Worm (Caenorhabditis elegans) whole organism, L4/young adult: ENCODE data around the gene cnd-1.

Experiments
- W03F9.2 ChIP-seq: fragments of 150-350 bp; optimal IDR thresholded peaks from 2 replicates; lab custom pipeline; 2014; ENCODE audit warnings: missing biosample characterization, missing genetic modification characterization
- dao-5 ChIP-seq: sonication (generic microtip); optimal IDR thresholded peaks from 2 replicates; lab custom pipeline; 2016; ENCODE audit warnings: missing genotype, missing genetic modification characterization, moderate library complexity, missing compliant biosample characterization
- him-1 ChIP-seq: sonication (generic microtip); optimal IDR thresholded peaks from 2 replicates; lab custom pipeline; 2016; ENCODE audit warnings: missing genotype, missing genetic modification reagents, missing genetic modification characterization, missing compliant biosample characterization

The cnd-1 gene

ce11 chrIII:5228839-5229238 lies 15.6 kb downstream of the cnd-1 start:
- TF ChIP-seq W03F9.2 (tag; lab: Kevin White, UChicago), result no peak
- TF ChIP-seq dao-5, result no peak
- TF ChIP-seq him-1 (tag; lab: Kevin White, UChicago), result no peak

- TF ChIP-seq dao-5, result no peak
- peak; percentile 7 for TF ChIP-seq him-1 (tag; lab: Kevin White, UChicago)
- TF ChIP-seq W03F9.2 (tag; lab: Kevin White, UChicago), result peak; percentile 89
Observed at ce11 chrIII:5227831-5228467, 16.5 kb downstream of the cnd-1 start, which contains the start of the genes C34E10.12, C34E10.10 and atp-2. TSS of gene C34E10.12 (minus strand) at chrIII:5227881. TSS of gene C34E10.10 (minus strand) at chrIII:5227884. TSS of gene atp-2 (plus strand) at chrIII:5228417.

DNA sequence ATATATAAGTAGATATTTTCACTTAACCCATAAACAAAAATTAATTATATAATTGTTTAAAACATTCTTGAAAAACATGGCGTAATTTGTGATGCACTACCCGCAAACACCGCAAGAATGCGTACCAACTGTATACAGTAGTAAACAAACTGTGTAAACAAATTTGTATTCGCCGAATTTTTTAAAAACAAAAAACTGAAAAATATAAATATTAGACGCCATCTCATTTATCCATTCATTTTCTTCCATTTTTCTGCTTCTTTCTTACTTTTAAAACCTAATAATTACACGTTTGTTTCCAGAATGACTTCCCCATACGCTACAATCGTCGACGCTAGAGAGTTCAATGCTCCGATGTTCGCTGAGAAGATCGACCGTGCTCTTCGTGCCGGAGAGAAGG lies 19.1 kb downstream of the cnd-1 start, which contains the start of gene nex-1:
Gene nex-1, plus strand, starts transcription at position 301 of the 400 bp plus-strand sequence.
- TF ChIP-seq W03F9.2 (tag; lab: Kevin White, UChicago), result peak; percentile 17
- no peak for TF ChIP-seq dao-5
- no peak for TF ChIP-seq him-1 (tag; lab: Kevin White, UChicago)

DNA sequence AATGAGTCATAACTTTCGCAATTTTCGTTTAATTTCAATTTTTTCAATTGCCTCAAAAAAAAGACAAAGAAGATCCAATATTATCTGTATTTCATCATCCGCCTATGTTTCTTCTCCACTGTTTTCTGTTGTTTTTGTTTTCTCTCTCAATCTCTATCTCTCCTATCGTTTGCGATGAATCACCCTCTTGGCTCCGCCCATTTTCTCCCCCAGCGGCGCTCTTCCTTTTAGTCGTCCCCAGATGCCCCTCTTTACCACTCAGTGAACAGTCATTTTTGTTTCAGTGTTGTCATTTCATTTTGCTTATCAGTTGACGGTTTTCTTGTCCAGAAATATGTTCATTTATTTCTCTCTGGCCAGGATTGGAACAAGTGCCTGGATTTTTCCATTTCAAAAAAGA lies 19.5 kb downstream of the cnd-1 start:
- TF ChIP-seq W03F9.2 (tag; lab: Kevin White, UChicago) (no peak), him-1 (tag; lab: Kevin White, UChicago) (no peak), dao-5 (no peak)

DNA sequence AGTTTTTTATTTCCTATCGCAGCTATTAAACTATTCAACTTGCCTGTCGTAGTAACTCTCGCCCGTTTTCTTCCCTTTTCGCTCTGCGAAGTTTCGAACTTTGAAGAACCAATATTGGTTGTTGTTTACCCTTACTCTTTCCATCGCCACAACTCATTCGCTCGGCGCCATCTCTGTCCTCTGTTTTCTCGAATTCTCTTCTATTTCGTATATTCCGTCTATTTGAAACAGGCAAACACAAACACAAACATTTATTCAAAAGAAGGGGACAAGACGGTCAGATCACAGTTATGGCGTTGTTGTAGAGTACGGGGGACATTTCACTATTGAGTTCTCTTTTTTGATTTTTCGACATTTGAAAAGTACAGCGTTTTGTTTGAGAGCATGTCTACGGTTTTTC lies 21.7 kb downstream of the cnd-1 start:
- TF ChIP-seq W03F9.2 (tag; lab: Kevin White, UChicago) (no peak), dao-5 (no peak), him-1 (tag; lab: Kevin White, UChicago) (no peak)

DNA sequence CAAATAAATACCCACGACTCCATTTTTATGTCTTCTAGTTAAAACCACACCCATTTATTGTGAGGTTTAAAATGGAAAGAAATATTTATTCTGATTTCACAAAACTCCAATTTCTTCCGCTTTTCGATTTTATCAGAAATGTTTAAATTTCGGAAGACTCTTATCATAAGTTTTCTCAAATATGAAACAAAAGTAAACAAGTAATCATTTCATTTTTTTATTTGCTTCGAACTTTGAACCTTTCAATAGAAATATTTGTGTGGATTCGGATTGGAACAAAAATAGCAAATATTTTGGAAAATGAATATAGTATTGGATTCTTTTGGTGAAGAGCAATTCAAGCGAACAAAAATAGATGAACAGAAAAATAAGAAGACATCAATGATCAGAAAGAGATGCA lies 22.6 kb downstream of the cnd-1 start:
- TF ChIP-seq W03F9.2 (tag; lab: Kevin White, UChicago) (no peak), dao-5 (no peak), him-1 (tag; lab: Kevin White, UChicago) (no peak)

- TF ChIP-seq dao-5, result no peak
- TF ChIP-seq W03F9.2 (tag; lab: Kevin White, UChicago), result no peak
- no peak for TF ChIP-seq him-1 (tag; lab: Kevin White, UChicago)
Observed at ce11 chrIII:5218687-5219086, 25.8 kb downstream of the cnd-1 start, which contains the start of gene ZC155.2. TSS of gene ZC155.2 (plus strand) at chrIII:5218987.

DNA sequence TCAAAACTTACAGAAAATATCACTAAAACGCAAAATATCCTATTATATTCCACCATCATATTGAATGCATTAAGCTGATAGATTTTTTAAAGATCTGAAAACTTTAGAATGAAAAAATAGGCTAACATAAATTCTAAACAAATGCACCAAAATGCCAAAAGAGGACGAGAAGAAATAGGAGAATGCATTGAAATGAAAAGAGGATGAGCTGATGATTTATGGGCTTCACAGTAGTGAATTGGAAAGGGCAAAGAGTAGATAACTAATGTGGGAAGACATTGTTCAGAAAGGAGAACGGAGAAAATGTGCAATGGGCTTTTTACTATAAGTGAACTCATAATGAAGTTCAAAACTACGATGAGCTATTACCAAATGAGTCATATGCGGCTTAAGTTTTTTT lies 26.9 kb downstream of the cnd-1 start, which contains the start of gene cutl-19:
Gene cutl-19, minus strand, starts transcription at position 101 of the 400 bp plus-strand sequence.
- TF ChIP-seq him-1 (tag; lab: Kevin White, UChicago) (no peak), W03F9.2 (tag; lab: Kevin White, UChicago) (no peak), dao-5 (no peak)

DNA sequence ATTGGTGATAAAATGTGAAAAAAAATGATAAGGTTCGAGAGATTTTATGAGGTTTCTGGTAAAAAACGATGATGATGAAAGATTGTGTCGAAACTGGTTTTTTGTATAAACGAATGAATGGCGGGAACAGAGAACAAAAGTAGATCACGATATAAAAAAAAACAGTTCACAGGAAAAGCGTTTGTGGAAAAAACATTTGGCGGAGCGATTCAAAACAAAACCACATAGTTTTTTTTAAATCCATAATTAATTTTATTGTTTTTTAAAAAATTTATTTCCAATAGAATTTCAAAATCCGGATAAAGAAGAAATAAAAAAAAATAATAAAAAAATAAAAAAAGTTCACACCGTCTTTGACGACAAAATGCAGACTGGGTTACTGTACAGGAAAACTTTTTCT lies 29.1 kb downstream of the cnd-1 start, which contains the start of gene ZC155.4:
Gene ZC155.4, minus strand, starts transcription at position 101 of the 400 bp plus-strand sequence.
- TF ChIP-seq him-1 (tag; lab: Kevin White, UChicago) (no peak), W03F9.2 (tag; lab: Kevin White, UChicago) (no peak), dao-5 (no peak)

DNA sequence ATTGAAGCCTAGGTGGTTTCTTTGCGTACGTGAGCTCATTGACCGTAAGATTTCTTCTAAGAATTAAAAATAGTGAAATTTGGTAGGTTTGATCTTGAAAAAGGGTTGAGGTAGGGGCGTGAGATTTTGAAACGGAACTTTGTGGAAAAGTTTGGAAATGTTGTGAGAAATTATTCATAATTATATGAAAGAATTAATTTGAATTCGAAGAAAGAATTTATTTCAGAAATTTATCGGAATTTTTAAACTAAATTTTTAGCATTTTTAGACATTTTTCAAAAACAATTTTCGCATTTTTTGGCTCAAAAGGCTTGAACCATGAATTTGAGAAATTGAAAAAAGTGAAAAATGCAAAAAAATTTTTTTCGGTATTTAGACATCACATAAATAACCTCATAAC lies 30.3 kb downstream of the cnd-1 start:
- TF ChIP-seq W03F9.2 (tag; lab: Kevin White, UChicago) (no peak), him-1 (tag; lab: Kevin White, UChicago) (no peak), dao-5 (no peak)

DNA sequence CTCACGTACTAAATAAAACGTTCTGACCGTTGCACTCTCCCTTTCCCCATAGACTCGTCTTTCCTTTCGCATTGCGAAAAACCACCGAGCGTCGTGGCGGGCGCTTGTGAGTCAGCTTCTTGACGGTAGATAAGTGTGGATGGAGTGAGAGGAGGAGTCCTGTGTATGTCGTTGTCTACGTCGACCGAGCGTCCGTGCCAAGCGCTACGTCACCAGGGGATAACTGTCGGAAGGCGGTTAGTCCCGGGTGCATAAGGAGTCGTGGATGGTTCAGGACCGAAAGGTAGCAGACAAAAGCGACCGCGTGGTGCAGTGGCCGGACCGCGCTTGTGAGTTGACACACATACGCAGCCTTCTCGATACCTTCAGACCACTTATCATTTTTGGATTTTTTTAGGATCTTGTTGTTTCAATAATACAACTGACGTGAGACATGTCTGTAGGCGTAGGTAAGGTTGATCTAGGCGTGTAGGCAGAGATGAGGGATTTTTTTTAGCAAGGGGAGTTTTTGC lies 33.2 kb downstream of the cnd-1 start:
- TF ChIP-seq W03F9.2 (tag; lab: Kevin White, UChicago) (peak; percentile 46), dao-5 (peak; percentile 81)

- TF ChIP-seq dao-5 (no peak), W03F9.2 (tag; lab: Kevin White, UChicago) (no peak), him-1 (tag; lab: Kevin White, UChicago) (no peak)
Observed at ce11 chrIII:5210269-5210668, 34.2 kb downstream of the cnd-1 start.

DNA sequence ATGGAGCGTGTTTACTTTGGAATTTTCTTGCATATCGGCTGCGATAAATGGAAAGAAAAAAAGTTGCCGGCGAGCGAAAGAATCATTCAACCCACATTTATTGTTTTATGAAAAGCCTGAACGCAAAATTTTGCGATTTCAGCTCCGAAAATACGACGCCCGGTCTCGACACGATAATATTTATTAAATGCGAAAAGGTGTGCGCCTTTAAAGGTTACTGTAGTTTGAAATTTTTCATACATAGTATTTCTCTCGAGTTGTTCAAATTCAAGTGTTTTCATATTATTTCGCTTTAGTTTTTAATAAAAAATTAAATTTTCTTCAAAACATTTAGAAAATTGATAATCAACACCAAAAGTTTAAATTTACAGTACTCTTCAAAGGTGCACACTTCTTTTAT lies 35.4 kb downstream of the cnd-1 start, which contains the start of gene syx-16:
Gene syx-16, minus strand, starts transcription at position 118 of the 400 bp plus-strand sequence.
- TF ChIP-seq W03F9.2 (tag; lab: Kevin White, UChicago), result no peak
- no peak for TF ChIP-seq dao-5
- TF ChIP-seq him-1 (tag; lab: Kevin White, UChicago), result no peak

- no peak for TF ChIP-seq dao-5
- no peak for TF ChIP-seq W03F9.2 (tag; lab: Kevin White, UChicago)
- no peak for TF ChIP-seq him-1 (tag; lab: Kevin White, UChicago)
Observed at ce11 chrIII:5206861-5207414, 37.5 kb downstream of the cnd-1 start, which contains the start of gene morc-1. TSS of gene morc-1 (minus strand) at chrIII:5206911.
